Worm (Caenorhabditis elegans) whole organism, mixed stage, embryonic: Measurements from ENCODE around the gene nas-21.
A peak's percentile ranks its signal among the peaks of the same experiment; 100 is the strongest.

Experiments used
- M03D4.4 ChIP-seq: sonication (generic microtip); optimal IDR thresholded peaks from 2 replicates; lab custom pipeline; 2017; ENCODE audit warnings: mild to moderate bottlenecking, missing genetic modification characterization, missing compliant biosample characterization
- bed-3 ChIP-seq: fragments of 200-800 bp; sonication (Bioruptor generic); optimal IDR thresholded peaks from 3 replicates; lab custom pipeline; 2018; ENCODE audit warnings: mild to moderate bottlenecking, missing genetic modification characterization, moderate library complexity, missing compliant biosample characterization
- blmp-1 ChIP-seq: fragments of 150-350 bp; optimal IDR thresholded peaks from 2 replicates; lab custom pipeline; 2014; ENCODE audit warnings: missing biosample characterization, missing genetic modification characterization
- ceh-39 ChIP-seq: fragments of 150-350 bp; optimal IDR thresholded peaks from 2 replicates; lab custom pipeline; 2014; ENCODE audit warnings: missing biosample characterization, missing genetic modification characterization
- ceh-83 ChIP-seq: fragments of 200-800 bp; sonication (Bioruptor generic); optimal IDR thresholded peaks from 2 replicates; lab custom pipeline; 2018; ENCODE audit warnings: mild to moderate bottlenecking, missing genetic modification characterization, missing compliant biosample characterization
- ces-1 ChIP-seq: fragments of 150-350 bp; optimal IDR thresholded peaks from 2 replicates; lab custom pipeline; 2014; ENCODE audit warnings: missing biosample characterization, missing genetic modification reagents, missing genetic modification characterization
- cnd-1 ChIP-seq: fragments of 200-800 bp; sonication (Bioruptor generic); optimal IDR thresholded peaks from 2 replicates; lab custom pipeline; 2018; ENCODE audit warnings: mild to moderate bottlenecking, missing genetic modification characterization, missing compliant biosample characterization
- drap-1 ChIP-seq: fragments of 200-800 bp; sonication (Bioruptor generic); optimal IDR thresholded peaks from 3 replicates; lab custom pipeline; 2018; ENCODE audit warnings: mild to moderate bottlenecking, missing genetic modification characterization, missing compliant biosample characterization
- elt-1 ChIP-seq: sonication (generic microtip); optimal IDR thresholded peaks from 2 replicates; lab custom pipeline; 2017; ENCODE audit warnings: missing genetic modification characterization, mild to moderate bottlenecking, missing compliant biosample characterization, antibody characterized with exemption, moderate library complexity, borderline replicate concordance; ENCODE audit not compliant: insufficient read depth
- elt-3 ChIP-seq: fragments of 150-350 bp; optimal IDR thresholded peaks from 2 replicates; lab custom pipeline; 2014; ENCODE audit warnings: missing biosample characterization, missing genetic modification characterization
- flh-1 ChIP-seq: fragments of 200-800 bp; sonication (Bioruptor generic); optimal IDR thresholded peaks from 2 replicates; lab custom pipeline; 2018; ENCODE audit warnings: mild to moderate bottlenecking, missing genetic modification characterization, moderate library complexity, missing compliant biosample characterization
- ham-2 ChIP-seq: fragments of 200-800 bp; sonication (Bioruptor generic); optimal IDR thresholded peaks from 2 replicates; lab custom pipeline; 2018; ENCODE audit warnings: mild to moderate bottlenecking, missing genetic modification characterization, missing compliant biosample characterization
- hlh-1 ChIP-seq: fragments of 150-350 bp; optimal IDR thresholded peaks from 2 replicates; lab custom pipeline; 2014; ENCODE audit warnings: missing biosample characterization, missing genetic modification reagents, missing genetic modification characterization
- lin-13 ChIP-seq: fragments of 150-350 bp; optimal IDR thresholded peaks from 2 replicates; lab custom pipeline; 2014; ENCODE audit warnings: missing biosample characterization, missing genetic modification characterization
- lin-32 ChIP-seq: fragments of 200-800 bp; sonication (Bioruptor generic); optimal IDR thresholded peaks from 2 replicates; lab custom pipeline; 2018; ENCODE audit warnings: mild to moderate bottlenecking, missing genetic modification characterization, missing compliant biosample characterization
- lsy-2 ChIP-seq: fragments of 150-350 bp; optimal IDR thresholded peaks from 2 replicates; lab custom pipeline; 2014; ENCODE audit warnings: missing biosample characterization, missing genetic modification characterization
- mab-5 ChIP-seq: fragments of 150-350 bp; optimal IDR thresholded peaks from 2 replicates; lab custom pipeline; 2014; ENCODE audit warnings: missing biosample characterization, missing genetic modification characterization
- mep-1 ChIP-seq: fragments of 150-350 bp; optimal IDR thresholded peaks from 2 replicates; lab custom pipeline; 2017; ENCODE audit warnings: missing biosample characterization, missing genetic modification reagents, missing genetic modification characterization, inconsistent platforms
- mls-2 ChIP-seq: sonication (generic microtip); optimal IDR thresholded peaks from 2 replicates; lab custom pipeline; 2016; ENCODE audit warnings: mild to moderate bottlenecking, missing genetic modification characterization, moderate library complexity, missing compliant biosample characterization
- nhr-12 ChIP-seq: fragments of 150-350 bp; optimal IDR thresholded peaks from 2 replicates; lab custom pipeline; 2014; ENCODE audit warnings: missing biosample characterization, missing genetic modification characterization
- nhr-237 ChIP-seq: fragments of 150-350 bp; optimal IDR thresholded peaks from 2 replicates; lab custom pipeline; 2014; ENCODE audit warnings: missing biosample characterization, missing genetic modification characterization
- nhr-28 ChIP-seq: fragments of 150-350 bp; optimal IDR thresholded peaks from 2 replicates; lab custom pipeline; 2014; ENCODE audit warnings: missing biosample characterization, missing genetic modification characterization
- nhr-76 ChIP-seq: sonication (generic microtip); optimal IDR thresholded peaks from 2 replicates; lab custom pipeline; 2017; ENCODE audit warnings: missing biosample characterization, missing genetic modification characterization
- pha-4 ChIP-seq: fragments of 150-350 bp; optimal IDR thresholded peaks from 2 replicates; lab custom pipeline; 2018; ENCODE audit warnings: missing biosample characterization, missing genetic modification reagents, missing genetic modification characterization
- sem-2 ChIP-seq: fragments of 200-800 bp; sonication (Bioruptor generic); optimal IDR thresholded peaks from 2 replicates; lab custom pipeline; 2018; ENCODE audit warnings: mild to moderate bottlenecking, missing genetic modification characterization, missing compliant biosample characterization
- snpc-4 ChIP-seq: fragments of 150-350 bp; optimal IDR thresholded peaks from 2 replicates; lab custom pipeline; 2014; ENCODE audit warnings: missing biosample characterization, missing genetic modification characterization
- sptf-1 ChIP-seq: sonication (generic microtip); optimal IDR thresholded peaks from 2 replicates; lab custom pipeline; 2017; ENCODE audit warnings: mild to moderate bottlenecking, missing genetic modification characterization, moderate library complexity, missing compliant biosample characterization
- unc-120 ChIP-seq: sonication (generic microtip); optimal IDR thresholded peaks from 2 replicates; lab custom pipeline; 2017; ENCODE audit warnings: missing genetic modification characterization, missing compliant biosample characterization; ENCODE audit not compliant: poor library complexity, severe bottlenecking
- unc-39 ChIP-seq: fragments of 150-350 bp; optimal IDR thresholded peaks from 2 replicates; lab custom pipeline; 2014; ENCODE audit warnings: missing biosample characterization, missing genetic modification characterization
- unc-62 ChIP-seq: fragments of 150-350 bp; optimal IDR thresholded peaks from 2 replicates; lab custom pipeline; 2014; ENCODE audit warnings: missing biosample characterization, missing genetic modification reagents, missing genetic modification characterization
- zip-8 ChIP-seq: fragments of 150-350 bp; optimal IDR thresholded peaks from 2 replicates; lab custom pipeline; 2014; ENCODE audit warnings: missing biosample characterization, missing genetic modification characterization
- ztf-11 ChIP-seq: fragments of 150-350 bp; optimal IDR thresholded peaks from 2 replicates; lab custom pipeline; 2014; ENCODE audit warnings: missing biosample characterization, missing genetic modification characterization

The nas-21 gene

DNA sequence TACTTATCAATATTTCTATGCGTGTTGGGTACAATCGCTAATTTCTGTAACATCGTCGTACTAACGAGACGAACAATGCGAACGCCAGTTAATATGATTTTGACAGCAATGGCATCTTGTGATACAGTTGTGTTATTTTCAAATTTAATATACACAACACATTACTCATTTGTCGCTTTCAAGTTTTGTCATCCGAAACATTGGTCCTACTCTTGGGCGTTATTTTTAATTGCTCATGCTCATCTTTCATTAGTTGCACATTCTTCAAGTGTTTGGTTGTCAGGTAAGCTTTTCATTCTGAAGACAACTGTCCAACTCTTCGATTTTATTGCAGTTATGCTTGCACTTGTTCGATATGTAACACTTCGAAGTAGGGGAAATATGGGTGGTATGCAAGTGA is 33.2 kb upstream of the nas-21 start:
- no peak for TF ChIP-seq nhr-237
- TF ChIP-seq blmp-1 (tag; lab: Kevin White, UChicago): no peak
- no peak for TF ChIP-seq hlh-1 (tag; lab: Kevin White, UChicago)
- TF ChIP-seq ceh-39 (tag; lab: Kevin White, UChicago): no peak
- TF ChIP-seq flh-1 (GFP tag; lab: Kevin White, UChicago): no peak
- no peak for TF ChIP-seq zip-8 (tag; lab: Kevin White, UChicago)
- TF ChIP-seq nhr-76 (tag; lab: Kevin White, UChicago): no peak
- TF ChIP-seq mab-5: no peak

DNA sequence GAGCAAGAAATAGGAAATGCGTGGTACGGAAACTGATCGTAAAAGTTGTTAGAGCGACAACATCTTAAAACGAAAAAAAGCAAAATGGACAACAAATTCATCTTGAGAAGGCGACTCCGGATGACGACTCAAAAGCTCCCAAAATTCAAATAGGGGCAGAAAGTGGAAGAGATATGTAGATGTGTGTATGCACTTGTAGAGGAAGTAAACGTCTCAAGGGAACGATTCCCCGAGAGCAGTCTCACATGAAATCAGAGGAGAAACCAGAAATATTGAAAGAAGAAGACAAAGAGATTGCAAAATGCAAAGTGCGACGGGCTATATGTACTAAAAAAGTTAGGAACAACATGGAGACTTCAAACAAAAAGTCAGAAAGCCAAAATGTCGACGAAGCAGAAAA is 28.9 kb upstream of the nas-21 start, which contains the start of gene F57B7.2:
Gene F57B7.2 (minus strand): TSS at position 101 of the 400 bp plus-strand sequence.
- TF ChIP-seq lsy-2 (no peak), lin-13 (tag; lab: Kevin White, UChicago) (no peak), sptf-1 (no peak), elt-3 (tag; lab: Kevin White, UChicago) (no peak), drap-1 (GFP tag; lab: Kevin White, UChicago) (no peak), M03D4.4 (tag; lab: Kevin White, UChicago) (no peak), mls-2 (tag; lab: Kevin White, UChicago) (no peak), hlh-1 (tag; lab: Kevin White, UChicago) (no peak), blmp-1 (tag; lab: Kevin White, UChicago) (no peak), ceh-39 (tag; lab: Kevin White, UChicago) (no peak), unc-120 (tag; lab: Kevin White, UChicago) (no peak), mep-1 (no peak), elt-1 (tag; lab: Kevin White, UChicago) (no peak)

DNA sequence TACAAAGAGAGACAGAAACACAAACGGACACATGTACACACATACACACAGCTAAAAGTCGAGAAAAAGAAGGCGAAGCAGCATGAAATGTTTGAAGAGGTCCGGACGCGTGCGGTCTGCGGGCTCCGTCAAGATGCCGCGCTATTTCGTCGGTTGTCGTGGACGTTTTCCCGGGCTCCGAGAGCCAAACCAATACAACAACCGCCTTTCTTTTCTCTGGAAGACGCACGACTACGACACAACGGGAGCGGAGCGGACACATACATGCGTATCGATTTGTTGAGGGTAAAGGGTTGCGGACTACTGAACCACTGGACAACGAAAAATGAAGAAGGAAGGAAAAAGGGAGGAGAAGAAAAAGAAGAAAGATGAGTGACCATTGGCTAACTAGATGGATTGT is 27.0 kb upstream of the nas-21 start:
- TF ChIP-seq cnd-1 (no peak), ham-2 (GFP tag; lab: Kevin White, UChicago) (no peak), sem-2 (no peak), ces-1 (peak; percentile 44), M03D4.4 (tag; lab: Kevin White, UChicago) (peak; percentile 4), drap-1 (GFP tag; lab: Kevin White, UChicago) (peak; percentile 12), bed-3 (GFP tag; lab: Kevin White, UChicago) (no peak), pha-4 (tag; lab: Kevin White, UChicago) (no peak), mls-2 (tag; lab: Kevin White, UChicago) (peak; percentile 4), unc-120 (tag; lab: Kevin White, UChicago) (no peak)

DNA sequence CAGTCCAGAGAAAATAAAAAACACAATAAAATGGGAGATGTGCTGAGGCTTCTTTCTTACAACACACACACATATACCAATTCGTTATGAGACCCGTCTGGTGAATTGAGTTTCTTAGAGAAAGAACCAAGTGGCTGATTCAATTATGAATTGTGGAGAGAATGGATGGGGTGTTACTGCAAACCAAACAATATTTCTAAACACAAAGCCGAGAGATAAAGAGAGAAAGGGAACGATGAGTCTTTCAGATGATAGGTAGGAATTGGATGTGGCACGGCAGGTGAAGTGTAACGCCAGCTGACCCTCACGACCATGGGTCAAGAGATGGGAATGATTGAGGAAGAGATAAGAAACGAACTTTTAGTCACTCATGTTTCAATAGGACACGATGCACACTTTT is 26.1 kb upstream of the nas-21 start, which contains the start of gene mig-17:
Gene mig-17 (plus strand): TSS at position 389 of the 400 bp plus-strand sequence.
- TF ChIP-seq unc-62 (peak; percentile 12), ces-1 (peak; percentile 94), hlh-1 (tag; lab: Kevin White, UChicago) (peak; percentile 91), cnd-1 (no peak)

DNA sequence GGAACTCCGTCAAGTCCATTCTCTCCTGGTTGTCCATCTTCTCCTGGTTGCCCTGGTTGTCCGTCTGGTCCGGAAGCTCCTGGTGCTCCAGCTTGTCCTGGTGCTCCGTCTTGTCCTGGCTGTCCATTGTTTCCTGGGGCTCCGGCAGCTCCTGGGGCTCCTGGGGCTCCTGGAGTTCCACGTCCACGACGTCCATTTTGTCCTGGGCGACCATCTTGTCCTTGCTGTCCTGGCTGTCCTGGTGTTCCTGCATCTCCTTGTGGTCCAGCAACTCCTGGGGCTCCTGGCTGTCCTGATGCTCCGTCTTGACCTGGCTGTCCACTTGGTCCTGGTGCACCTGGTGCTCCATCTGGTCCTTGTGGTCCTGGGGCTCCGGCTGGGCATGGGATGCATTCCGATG is 23.0 kb upstream of the nas-21 start:
- TF ChIP-seq nhr-76 (tag; lab: Kevin White, UChicago) (no peak), ces-1 (no peak), mls-2 (tag; lab: Kevin White, UChicago) (no peak)

DNA sequence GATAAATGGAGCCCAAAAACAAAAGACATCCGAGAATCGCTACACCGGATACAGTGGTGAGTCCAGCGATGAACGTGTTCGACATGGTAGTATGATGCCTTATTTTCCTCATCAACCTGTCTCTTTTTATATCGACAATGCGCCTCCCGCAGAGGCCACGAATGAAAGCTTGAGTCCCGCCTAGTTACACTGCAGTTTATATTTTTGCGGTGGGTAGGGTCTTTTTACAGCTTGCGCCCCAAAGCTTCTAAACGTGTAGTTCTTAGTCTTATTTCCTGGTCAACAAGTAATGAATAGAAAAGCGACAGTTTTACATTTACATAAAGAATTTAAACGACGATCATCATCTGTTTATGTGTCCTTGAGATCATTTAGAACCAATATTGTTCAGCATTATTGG is 22.1 kb upstream of the nas-21 start, which contains the start of gene col-156:
Gene col-156 (minus strand): TSS at position 101 of the 400 bp plus-strand sequence.
- TF ChIP-seq cnd-1: no peak
- no peak for TF ChIP-seq hlh-1 (tag; lab: Kevin White, UChicago)
- no peak for TF ChIP-seq zip-8 (tag; lab: Kevin White, UChicago)
- no peak for TF ChIP-seq nhr-12 (tag; lab: Kevin White, UChicago)
- no peak for TF ChIP-seq M03D4.4 (tag; lab: Kevin White, UChicago)
- TF ChIP-seq nhr-28 (tag; lab: Kevin White, UChicago): no peak
- no peak for TF ChIP-seq lsy-2
- TF ChIP-seq ceh-83: no peak
- no peak for TF ChIP-seq flh-1 (GFP tag; lab: Kevin White, UChicago)
- TF ChIP-seq ztf-11: no peak
- TF ChIP-seq bed-3 (GFP tag; lab: Kevin White, UChicago): no peak
- TF ChIP-seq nhr-237: no peak
- TF ChIP-seq snpc-4 (tag; lab: Kevin White, UChicago): no peak
- no peak for TF ChIP-seq unc-39 (tag; lab: Kevin White, UChicago)
- TF ChIP-seq sptf-1: no peak
- TF ChIP-seq lin-32 (GFP tag; lab: Kevin White, UChicago): no peak
- TF ChIP-seq unc-120 (tag; lab: Kevin White, UChicago): no peak
- TF ChIP-seq unc-62: no peak
- no peak for TF ChIP-seq sem-2
- no peak for TF ChIP-seq drap-1 (GFP tag; lab: Kevin White, UChicago)
